Fruit fly (Drosophila melanogaster) whole organism, prepupa: ENCODE data around the gene CG34287.

Experiments
- Blimp-1 ChIP-seq: fragments of 200-800 bp; sonication (Bioruptor generic); optimal IDR thresholded peaks from 3 replicates; lab custom pipeline; 2017; ENCODE audit warnings: missing biosample characterization, missing genetic modification characterization, mild to moderate bottlenecking, moderate library complexity, missing genetic modification reagents
- CG10631 ChIP-seq: fragments of 200-800 bp; sonication (Bioruptor generic); optimal IDR thresholded peaks from 2 replicates; lab custom pipeline; 2016; ENCODE audit warnings: missing biosample characterization, missing genetic modification characterization
- CG11294 ChIP-seq: fragments of 200-800 bp; sonication (Bioruptor generic); IDR thresholded peaks from 2 replicates; pipeline ENCODE4 v1.3.6; 2022; ENCODE audit warnings: missing biosample characterization, missing genetic modification characterization
- CG11762 ChIP-seq: fragments of 200-800 bp; sonication (Bioruptor generic); optimal IDR thresholded peaks from 3 replicates; lab custom pipeline; 2016; ENCODE audit warnings: missing biosample characterization, missing genetic modification characterization; ENCODE audit not compliant: insufficient read depth
- CG11902 ChIP-seq: fragments of 200-800 bp; sonication (Bioruptor generic); optimal IDR thresholded peaks from 3 replicates; lab custom pipeline; 2016; ENCODE audit warnings: missing biosample characterization, missing genetic modification characterization
- CG15336 ChIP-seq: fragments of 200-800 bp; sonication (Bioruptor generic); IDR thresholded peaks from 2 replicates; pipeline ENCODE4 v1.3.6; 2022; ENCODE audit warnings: missing biosample characterization, missing genetic modification characterization
- CG1621 ChIP-seq: fragments of 200-800 bp; sonication (Bioruptor generic); optimal IDR thresholded peaks from 3 replicates; lab custom pipeline; 2018; ENCODE audit warnings: missing biosample characterization, mild to moderate bottlenecking, missing genetic modification characterization
- CG16779 ChIP-seq: fragments of 200-800 bp; sonication (Bioruptor generic); optimal IDR thresholded peaks from 3 replicates; lab custom pipeline; 2017; ENCODE audit warnings: missing biosample characterization, mild to moderate bottlenecking, missing genetic modification characterization
- CG3032 ChIP-seq: fragments of 200-800 bp; optimal IDR thresholded peaks from 2 replicates; lab custom pipeline; 2019; ENCODE audit warnings: missing biosample characterization, mild to moderate bottlenecking, missing genetic modification characterization, moderate library complexity
- CG32006 ChIP-seq: fragments of 200-800 bp; sonication (Bioruptor generic); optimal IDR thresholded peaks from 3 replicates; lab custom pipeline; 2017; ENCODE audit warnings: missing biosample characterization, mild to moderate bottlenecking, missing genetic modification characterization
- CG34406 ChIP-seq: fragments of 200-800 bp; sonication (Bioruptor generic); optimal IDR thresholded peaks from 3 replicates; lab custom pipeline; 2016; ENCODE audit warnings: missing biosample characterization, missing genetic modification characterization
- CG3919 ChIP-seq: fragments of 200-800 bp; sonication (Bioruptor generic); optimal IDR thresholded peaks from 3 replicates; lab custom pipeline; 2016; ENCODE audit warnings: missing biosample characterization, missing genetic modification characterization
- CG6163 ChIP-seq: fragments of 200-800 bp; sonication (Bioruptor generic); IDR thresholded peaks from 3 replicates; pipeline ENCODE4 v1.3.6; 2022; ENCODE audit warnings: missing biosample characterization, missing genetic modification characterization
- CG6276 ChIP-seq: fragments of 200-800 bp; sonication (Bioruptor generic); optimal IDR thresholded peaks from 2 replicates; lab custom pipeline; 2017; ENCODE audit warnings: missing biosample characterization, mild to moderate bottlenecking, missing genetic modification characterization
- CG6792 ChIP-seq: fragments of 200-800 bp; sonication (Bioruptor generic); optimal IDR thresholded peaks from 3 replicates; lab custom pipeline; 2016; ENCODE audit warnings: missing biosample characterization, missing genetic modification characterization
- CG6808 ChIP-seq: fragments of 200-800 bp; sonication (Bioruptor generic); optimal IDR thresholded peaks from 3 replicates; lab custom pipeline; 2017; ENCODE audit warnings: missing biosample characterization, missing genetic modification characterization, mild to moderate bottlenecking, moderate library complexity, missing genetic modification reagents
- CG7368 ChIP-seq: fragments of 200-800 bp; sonication (Bioruptor generic); optimal IDR thresholded peaks from 3 replicates; lab custom pipeline; 2016; ENCODE audit warnings: missing biosample characterization, missing genetic modification characterization
- CG8119 ChIP-seq: fragments of 200-800 bp; sonication (Bioruptor generic); IDR thresholded peaks from 3 replicates; pipeline ENCODE4 v1.3.6; 2022; ENCODE audit warnings: missing biosample characterization, missing genetic modification characterization
- CG8319 ChIP-seq: fragments of 200-800 bp; sonication (Bioruptor generic); optimal IDR thresholded peaks from 3 replicates; lab custom pipeline; 2016; ENCODE audit warnings: missing biosample characterization, missing genetic modification characterization
- CG8632 ChIP-seq: fragments of 200-800 bp; sonication (Bioruptor generic); optimal IDR thresholded peaks from 3 replicates; lab custom pipeline; 2016; ENCODE audit warnings: missing biosample characterization, missing genetic modification characterization
- Eip75B ChIP-seq: fragments of 200-800 bp; sonication (Bioruptor generic); optimal IDR thresholded peaks from 3 replicates; lab custom pipeline; 2016; ENCODE audit warnings: missing biosample characterization, missing genetic modification characterization
- Eip78C ChIP-seq: fragments of 200-800 bp; sonication (Bioruptor generic); peaks from one replicate; lab custom pipeline; 2016; ENCODE audit warnings: missing biosample characterization, missing genetic modification characterization
- Eip93F ChIP-seq: fragments of 200-800 bp; sonication (Bioruptor generic); optimal IDR thresholded peaks from 2 replicates; lab custom pipeline; 2016; ENCODE audit warnings: missing biosample characterization, mild to moderate bottlenecking, missing genetic modification characterization
- Ets21C ChIP-seq: fragments of 200-800 bp; sonication (Bioruptor generic); optimal IDR thresholded peaks from 3 replicates; lab custom pipeline; 2016; ENCODE audit warnings: missing biosample characterization, missing genetic modification characterization
- Ets96B ChIP-seq: fragments of 200-800 bp; optimal IDR thresholded peaks from 2 replicates; lab custom pipeline; 2019; ENCODE audit warnings: missing biosample characterization, mild to moderate bottlenecking, missing genetic modification characterization, moderate library complexity
- Gug ChIP-seq: fragments of 200-800 bp; sonication (Bioruptor generic); IDR thresholded peaks from 2 replicates; pipeline ENCODE4 v1.3.6; 2022; ENCODE audit warnings: missing biosample characterization, missing genetic modification characterization
- Hr38 ChIP-seq: sonication (Bioruptor generic); optimal IDR thresholded peaks from 2 replicates; lab custom pipeline; 2016; ENCODE audit warnings: missing biosample characterization, missing genetic modification characterization
- Hr39 ChIP-seq: fragments of 200-800 bp; sonication (Bioruptor generic); optimal IDR thresholded peaks from 2 replicates; lab custom pipeline; 2016; ENCODE audit warnings: missing biosample characterization, missing genetic modification characterization
- Lpt ChIP-seq: fragments of 200-800 bp; sonication (Bioruptor generic); optimal IDR thresholded peaks from 3 replicates; lab custom pipeline; 2016; ENCODE audit warnings: missing biosample characterization, missing genetic modification characterization
- Met ChIP-seq: fragments of 200-800 bp; sonication (Bioruptor generic); optimal IDR thresholded peaks from 3 replicates; lab custom pipeline; 2016; ENCODE audit warnings: missing biosample characterization, missing genetic modification characterization
- Smox ChIP-seq: fragments of 200-800 bp; sonication (Bioruptor generic); optimal IDR thresholded peaks from 3 replicates; lab custom pipeline; 2016; ENCODE audit warnings: missing biosample characterization, missing genetic modification characterization
- Sox102F ChIP-seq: fragments of 200-800 bp; sonication (Bioruptor generic); optimal IDR thresholded peaks from 2 replicates; lab custom pipeline; 2016; ENCODE audit warnings: missing biosample characterization, mild to moderate bottlenecking, missing genetic modification characterization
- Sox15 ChIP-seq: fragments of 200-800 bp; sonication (Bioruptor generic); optimal IDR thresholded peaks from 3 replicates; lab custom pipeline; 2016; ENCODE audit warnings: missing biosample characterization, missing genetic modification characterization
- achi ChIP-seq: fragments of 200-800 bp; sonication (Bioruptor generic); optimal IDR thresholded peaks from 3 replicates; lab custom pipeline; 2016; ENCODE audit warnings: missing biosample characterization, missing genetic modification characterization
- dac ChIP-seq: fragments of 200-800 bp; sonication (Bioruptor generic); optimal IDR thresholded peaks from 2 replicates; lab custom pipeline; 2017; ENCODE audit warnings: missing biosample characterization, mild to moderate bottlenecking, missing genetic modification characterization
- dsx ChIP-seq: fragments of 200-800 bp; optimal IDR thresholded peaks from 3 replicates; lab custom pipeline; 2019; ENCODE audit warnings: missing biosample characterization, mild to moderate bottlenecking, missing genetic modification characterization, moderate library complexity; ENCODE audit not compliant: poor library complexity, severe bottlenecking
- esn ChIP-seq: fragments of 200-800 bp; sonication (Bioruptor generic); optimal IDR thresholded peaks from 2 replicates; lab custom pipeline; 2016; ENCODE audit warnings: missing biosample characterization, mild to moderate bottlenecking, missing genetic modification characterization, moderate library complexity
- fd59A ChIP-seq: fragments of 200-800 bp; sonication (Bioruptor generic); optimal IDR thresholded peaks from 2 replicates; lab custom pipeline; 2017; ENCODE audit warnings: missing biosample characterization, mild to moderate bottlenecking, missing genetic modification characterization, missing genetic modification reagents
- fkh ChIP-seq: fragments of 200-800 bp; sonication (Bioruptor generic); optimal IDR thresholded peaks from 3 replicates; lab custom pipeline; 2017; ENCODE audit warnings: missing biosample characterization, mild to moderate bottlenecking, missing genetic modification characterization, moderate library complexity
- net ChIP-seq: fragments of 200-800 bp; sonication (Bioruptor generic); optimal IDR thresholded peaks from 3 replicates; lab custom pipeline; 2016; ENCODE audit warnings: missing biosample characterization, missing genetic modification characterization
- pdm3 ChIP-seq: fragments of 200-800 bp; sonication (Bioruptor generic); optimal IDR thresholded peaks from 3 replicates; lab custom pipeline; 2016; ENCODE audit warnings: missing biosample characterization, missing genetic modification characterization
- salr ChIP-seq, 2 experiments: fragments of 200-800 bp; sonication (Bioruptor generic); optimal IDR thresholded peaks; 3 replicates each; lab custom pipeline; 2016 to 2018; ENCODE audit warnings: missing biosample characterization in 2 of 2, missing genetic modification characterization in 2 of 2, mild to moderate bottlenecking in 1 of 2
- ss ChIP-seq, 2 experiments: fragments of 200-800 bp; sonication (Bioruptor generic); optimal IDR thresholded peaks; 2 replicates in 1 of 2; 3 replicates in 1 of 2; lab custom pipeline; 2017 to 2018; ENCODE audit warnings: mild to moderate bottlenecking in 2 of 2, missing biosample characterization in 2 of 2, missing genetic modification characterization in 2 of 2, moderate library complexity in 1 of 2
- svp ChIP-seq: fragments of 200-800 bp; sonication (Bioruptor generic); peaks from one replicate; lab custom pipeline; 2016; ENCODE audit warnings: missing biosample characterization, missing genetic modification characterization
- topi ChIP-seq: fragments of 200-800 bp; sonication (Bioruptor generic); optimal IDR thresholded peaks from 3 replicates; lab custom pipeline; 2016; ENCODE audit warnings: missing biosample characterization, missing genetic modification characterization

CG34287 gene

dm6 chr3R:5831339-5831738 is 21.8 kb upstream of the CG34287 start, which contains the start of gene CG1208:
TSS of gene CG1208 (plus strand) at chr3R:5831639.
- TF ChIP-seq CG6276 (GFP tag; lab: Kevin White, UChicago), result no peak
- no peak for TF ChIP-seq CG32006
- no peak for TF ChIP-seq dac
- TF ChIP-seq CG6808 (GFP tag; lab: Kevin White, UChicago), result no peak
- no peak for TF ChIP-seq Gug
- no peak for TF ChIP-seq Eip75B (GFP tag; lab: Kevin White, UChicago)
- TF ChIP-seq CG11294 (GFP tag; lab: Robert Waterston, UW), result no peak
- TF ChIP-seq CG3919 (GFP tag; lab: Kevin White, UChicago), result no peak
- TF ChIP-seq Eip78C (GFP tag; lab: Kevin White, UChicago), result no peak
- no peak for TF ChIP-seq CG15336 (GFP tag; lab: Robert Waterston, UW)
- TF ChIP-seq CG6792 (GFP tag; lab: Kevin White, UChicago), result no peak
- TF ChIP-seq CG11762 (GFP tag; lab: Kevin White, UChicago), result no peak
- TF ChIP-seq Hr39 (GFP tag; lab: Kevin White, UChicago), result no peak
- TF ChIP-seq fkh (GFP tag; lab: Kevin White, UChicago), result no peak
- TF ChIP-seq net (GFP tag; lab: Kevin White, UChicago), result no peak
- no peak for TF ChIP-seq Hr38 (GFP tag; lab: Kevin White, UChicago)
- no peak for TF ChIP-seq ss (GFP tag; optimal IDR thresholded peaks at IDR 0.05; lab: Kevin White, UChicago)
- no peak for TF ChIP-seq CG3032
- TF ChIP-seq Ets96B (tag; lab: Kevin White, UChicago), result no peak

dm6 chr3R:5832345-5832981 is 20.7 kb upstream of the CG34287 start:
- TF ChIP-seq Eip93F (GFP tag; lab: Kevin White, UChicago) (no peak), esn (GFP tag; lab: Kevin White, UChicago) (no peak), Hr39 (GFP tag; lab: Kevin White, UChicago) (no peak), CG11902 (GFP tag; lab: Kevin White, UChicago) (no peak), svp (GFP tag; lab: Kevin White, UChicago) (peak; percentile 17)

dm6 chr3R:5833948-5834504 is 19.1 kb upstream of the CG34287 start:
- peak; percentile 98 for TF ChIP-seq Eip78C (GFP tag; lab: Kevin White, UChicago)
- peak; percentile 89 for TF ChIP-seq Sox102F (GFP tag; lab: Kevin White, UChicago)
- peak; percentile 97 for TF ChIP-seq svp (GFP tag; lab: Kevin White, UChicago)
- TF ChIP-seq Ets21C (GFP tag; lab: Kevin White, UChicago), result peak; percentile 92
- TF ChIP-seq topi (GFP tag; lab: Kevin White, UChicago), result peak; percentile 95
- TF ChIP-seq CG32006, result peak; percentile 95
- TF ChIP-seq Eip93F (GFP tag; lab: Kevin White, UChicago), result peak; percentile 34
- peak; percentile 92 for TF ChIP-seq Met (GFP tag; lab: Kevin White, UChicago)
- peak; percentile 87 for TF ChIP-seq CG8632
- TF ChIP-seq fd59A, result peak; percentile 84
- TF ChIP-seq CG11762 (GFP tag; lab: Kevin White, UChicago), result peak; percentile 84
- TF ChIP-seq CG10631 (GFP tag; lab: Kevin White, UChicago), result peak; percentile 92
- peak; percentile 97 for TF ChIP-seq CG6163 (GFP tag; lab: Robert Waterston, UW)
- TF ChIP-seq esn (GFP tag; lab: Kevin White, UChicago), result peak; percentile 93
- TF ChIP-seq Lpt (GFP tag; lab: Kevin White, UChicago), result peak; percentile 91
- TF ChIP-seq salr (GFP tag; optimal IDR thresholded peaks at IDR 0.05; lab: Kevin White, UChicago), result peak; percentile 69 to 85
- TF ChIP-seq CG16779 (tag; lab: Kevin White, UChicago), result peak; percentile 78
- TF ChIP-seq dsx (GFP tag; lab: Kevin White, UChicago), result peak; percentile 67
- peak; percentile 74 for TF ChIP-seq CG3032
- peak; percentile 81 for TF ChIP-seq CG1621
- peak; percentile 91 for TF ChIP-seq CG34406
- TF ChIP-seq CG7368 (GFP tag; lab: Kevin White, UChicago), result peak; percentile 84
- peak; percentile 85 for TF ChIP-seq Sox15 (GFP tag; lab: Kevin White, UChicago)
- TF ChIP-seq achi (GFP tag; lab: Kevin White, UChicago), result peak; percentile 91
- TF ChIP-seq Gug, result peak; percentile 92
- TF ChIP-seq CG8119 (GFP tag; lab: Robert Waterston, UW), result peak; percentile 93
- TF ChIP-seq Blimp-1, result peak; percentile 69
- peak; percentile 91 for TF ChIP-seq Smox (GFP tag; lab: Kevin White, UChicago)
- peak; percentile 70 for TF ChIP-seq CG6808 (GFP tag; lab: Kevin White, UChicago)
- TF ChIP-seq CG11902 (GFP tag; lab: Kevin White, UChicago), result peak; percentile 91
- TF ChIP-seq CG8319 (GFP tag; lab: Kevin White, UChicago), result peak; percentile 90
- TF ChIP-seq pdm3 (GFP tag; lab: Kevin White, UChicago), result peak; percentile 92
